Worm (Caenorhabditis elegans): ENCODE results near the gene rnr-1.

The rnr-1 gene

DNA sequence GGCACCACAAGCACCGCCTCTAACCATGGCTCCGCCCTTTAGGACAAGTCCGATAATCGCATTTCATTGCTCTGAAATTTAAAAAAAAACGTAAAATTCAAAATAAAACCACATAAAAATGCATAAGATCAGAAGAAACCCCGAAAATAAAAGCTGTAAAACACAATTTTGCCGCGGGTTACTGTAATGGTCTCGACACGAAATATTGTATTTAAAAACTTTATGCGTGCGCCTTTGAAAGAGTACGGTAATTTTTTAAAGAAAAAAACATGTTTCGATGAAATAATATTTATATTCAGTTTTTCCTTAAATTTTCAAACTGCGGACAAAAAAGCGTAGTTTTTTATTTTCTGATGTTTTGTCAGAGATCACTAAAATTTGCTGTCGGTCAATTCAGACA, at the start of gene rnr-1:
TSS of gene rnr-1 (minus strand) at position 77 of the 400 bp plus-strand sequence.
- TF ChIP-seq unc-62 (GFP tag; optimal IDR thresholded peaks at IDR 0.05), result no peak

DNA sequence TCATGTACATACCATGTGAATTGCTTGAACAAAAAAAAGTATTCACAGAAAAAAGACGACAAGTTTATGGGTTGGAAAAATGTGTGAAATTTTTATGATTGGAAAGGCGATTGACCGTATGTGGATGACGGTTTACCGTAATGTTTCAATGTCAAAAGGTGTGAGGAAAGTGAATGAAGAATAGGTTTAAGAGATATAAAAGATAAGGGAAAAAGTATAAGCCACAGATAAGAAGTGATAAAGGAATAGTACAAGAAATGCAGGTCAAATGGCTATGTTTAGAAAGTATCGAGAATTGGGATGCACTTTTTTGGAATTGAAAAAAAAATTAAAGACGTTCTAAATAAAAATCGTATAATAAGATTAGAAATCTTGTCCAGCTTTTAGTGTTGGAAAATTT, 49.2 kb upstream of the rnr-1 start:
- TF ChIP-seq unc-62 (GFP tag; optimal IDR thresholded peaks at IDR 0.05), result no peak

- TF ChIP-seq unc-62 (GFP tag; optimal IDR thresholded peaks at IDR 0.05), result no peak
Measured at ce11 chrIII:9272107-9272506, 43.5 kb upstream of the rnr-1 start.

ce11 chrIII:9271389-9271918, 42.9 kb upstream of the rnr-1 start:
- no peak for TF ChIP-seq unc-62 (GFP tag; optimal IDR thresholded peaks at IDR 0.05)

ce11 chrIII:9270183-9270582, 41.6 kb upstream of the rnr-1 start:
- TF ChIP-seq unc-62 (GFP tag; optimal IDR thresholded peaks at IDR 0.05), result no peak

DNA sequence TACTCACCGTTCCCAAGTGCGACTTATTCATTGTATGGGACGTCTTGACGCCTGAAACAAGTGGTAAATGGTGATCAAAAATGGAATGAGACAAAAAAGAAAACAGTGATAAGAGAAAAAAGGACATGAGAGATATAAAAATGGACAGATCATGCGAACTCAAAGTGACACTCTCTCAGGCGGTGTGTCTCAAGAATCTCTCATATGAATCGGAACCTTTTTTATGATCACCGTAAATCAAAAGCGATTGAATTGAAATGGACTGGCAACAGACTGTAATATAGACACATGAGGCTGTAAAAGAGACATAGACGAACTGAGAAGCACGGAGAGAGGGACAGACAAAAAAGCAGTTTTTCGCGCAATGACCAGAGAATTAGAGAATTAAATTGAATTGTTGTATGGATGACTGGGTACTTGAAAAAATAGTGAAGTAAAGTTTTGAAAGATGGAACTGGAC, 40.4 kb upstream of the rnr-1 start, which contains the start of gene clip-1:
TSS of gene clip-1 (minus strand) at position 51 of the 460 bp plus-strand sequence.
- no peak for TF ChIP-seq unc-62 (GFP tag; optimal IDR thresholded peaks at IDR 0.05)

DNA sequence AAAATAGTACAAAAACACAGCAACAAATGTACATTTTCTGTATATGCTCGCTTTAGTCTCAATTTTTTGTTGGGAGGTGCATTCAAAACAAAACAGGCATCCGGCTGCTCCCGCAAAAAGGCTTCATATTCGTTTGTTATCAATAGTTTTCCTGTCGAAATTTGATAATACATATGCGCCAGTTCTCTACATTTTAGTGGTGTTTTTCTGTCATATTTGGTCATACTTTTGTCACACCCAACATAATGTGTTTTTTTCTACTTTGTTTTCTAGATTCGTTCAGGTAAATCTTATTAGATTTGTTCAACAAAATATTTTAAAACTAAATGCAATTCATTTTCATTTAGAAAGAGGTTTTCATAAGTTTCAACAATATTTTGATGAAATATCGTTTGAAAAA, 29.9 kb upstream of the rnr-1 start:
- no peak for TF ChIP-seq unc-62 (GFP tag; optimal IDR thresholded peaks at IDR 0.05)

ce11 chrIII:9256961-9257360, 28.4 kb upstream of the rnr-1 start, which contains the start of gene M01A8.1:
Gene M01A8.1, plus strand, starts transcription at chrIII:9257261.
- no peak for TF ChIP-seq unc-62 (GFP tag; optimal IDR thresholded peaks at IDR 0.05)

ce11 chrIII:9255801-9256200, 27.2 kb upstream of the rnr-1 start:
- TF ChIP-seq unc-62 (GFP tag; optimal IDR thresholded peaks at IDR 0.05), result no peak

DNA sequence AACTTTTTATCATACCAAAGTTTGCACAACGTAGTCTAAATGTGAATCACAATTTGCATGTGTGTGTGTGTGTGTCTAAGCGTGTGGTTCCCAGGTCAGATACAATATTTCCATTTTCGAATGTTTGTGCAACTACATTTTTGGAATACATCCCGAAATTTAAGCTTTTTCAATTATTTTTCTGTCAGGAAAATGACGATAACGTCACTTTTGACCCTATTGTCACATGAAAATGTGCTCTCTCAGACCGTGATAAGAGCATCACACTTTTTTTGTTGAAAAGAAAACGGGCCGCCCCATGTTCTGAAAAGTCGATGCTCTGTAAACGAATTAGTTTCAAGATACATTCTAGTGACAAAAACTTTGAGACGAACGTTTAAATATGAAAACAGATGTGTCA, 26.4 kb upstream of the rnr-1 start:
- TF ChIP-seq unc-62 (GFP tag; optimal IDR thresholded peaks at IDR 0.05), result no peak

ce11 chrIII:9250729-9251128, 22.1 kb upstream of the rnr-1 start, which contains the start of gene T02C1.2:
Gene T02C1.2, plus strand, starts transcription at chrIII:9251029.
- no peak for TF ChIP-seq unc-62 (GFP tag; optimal IDR thresholded peaks at IDR 0.05)

DNA sequence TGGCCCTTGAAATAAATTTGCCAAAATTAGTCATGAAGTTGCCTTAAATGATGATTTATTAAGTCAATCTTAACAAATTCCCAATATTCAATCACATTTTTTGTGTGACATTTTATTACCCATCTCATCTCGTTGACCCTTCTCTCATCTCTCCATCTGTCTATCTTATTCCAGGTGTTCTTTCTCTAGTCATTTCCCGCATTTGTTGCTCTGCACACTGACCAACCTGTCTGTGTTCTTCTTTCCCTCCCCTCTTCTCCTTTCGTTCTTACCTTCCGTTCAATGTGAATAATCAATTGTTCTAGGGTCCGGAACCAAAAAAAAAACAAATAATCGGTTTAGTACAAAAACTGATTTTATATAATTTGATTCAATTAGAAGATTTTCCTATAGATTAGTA, 18.6 kb upstream of the rnr-1 start, which contains the start of gene T02C1.1:
TSS of gene T02C1.1 (plus strand) at position 305 of the 400 bp plus-strand sequence.
- no peak for TF ChIP-seq unc-62 (GFP tag; optimal IDR thresholded peaks at IDR 0.05)

DNA sequence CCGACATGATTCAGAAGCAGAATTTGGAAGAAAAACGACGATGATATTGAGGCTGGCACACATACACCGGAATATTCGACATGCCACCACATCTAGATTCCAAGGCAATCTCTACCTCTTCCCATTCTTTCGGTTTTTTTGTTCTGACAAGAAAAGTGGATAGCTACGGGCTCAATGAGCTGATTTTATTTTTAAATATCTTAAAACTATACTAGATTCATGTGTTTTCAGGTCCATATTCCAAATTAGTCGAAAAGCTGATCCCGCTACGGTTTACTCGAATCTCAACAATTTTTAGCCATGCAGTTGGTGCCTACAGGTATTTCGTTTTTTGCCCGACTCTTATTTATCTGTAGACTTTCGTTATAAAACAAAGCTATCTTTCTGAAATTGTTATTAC, 14.1 kb upstream of the rnr-1 start, which contains the start of gene dat-1:
TSS of gene dat-1 (plus strand) at position 301 of the 400 bp plus-strand sequence.
- TF ChIP-seq unc-62 (GFP tag; optimal IDR thresholded peaks at IDR 0.05), result no peak

ce11 chrIII:9239983-9240382, 11.4 kb upstream of the rnr-1 start, which contains the start of gene saeg-2:
Gene saeg-2, plus strand, starts transcription at chrIII:9240363.
- TF ChIP-seq unc-62 (GFP tag; optimal IDR thresholded peaks at IDR 0.05), result no peak

DNA sequence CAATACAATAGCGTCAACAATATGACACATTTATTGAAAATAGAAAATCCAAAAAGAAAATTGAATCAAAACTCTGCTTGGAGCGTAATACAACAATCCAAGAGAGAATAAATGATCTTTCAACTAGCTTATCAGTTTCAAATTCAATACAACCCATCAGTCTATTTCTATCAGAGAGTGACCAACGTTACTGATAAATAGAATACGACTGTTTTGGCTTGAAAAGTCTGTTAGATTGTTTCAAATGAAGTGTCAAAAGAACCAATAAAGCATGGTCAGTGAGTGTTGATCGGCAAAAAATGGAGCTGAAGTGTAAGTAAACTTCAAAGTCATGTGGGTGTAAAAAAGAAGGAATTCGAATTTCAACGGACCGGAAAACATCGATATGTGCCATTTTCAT, 9.0 kb upstream of the rnr-1 start:
- no peak for TF ChIP-seq unc-62 (GFP tag; optimal IDR thresholded peaks at IDR 0.05)

DNA sequence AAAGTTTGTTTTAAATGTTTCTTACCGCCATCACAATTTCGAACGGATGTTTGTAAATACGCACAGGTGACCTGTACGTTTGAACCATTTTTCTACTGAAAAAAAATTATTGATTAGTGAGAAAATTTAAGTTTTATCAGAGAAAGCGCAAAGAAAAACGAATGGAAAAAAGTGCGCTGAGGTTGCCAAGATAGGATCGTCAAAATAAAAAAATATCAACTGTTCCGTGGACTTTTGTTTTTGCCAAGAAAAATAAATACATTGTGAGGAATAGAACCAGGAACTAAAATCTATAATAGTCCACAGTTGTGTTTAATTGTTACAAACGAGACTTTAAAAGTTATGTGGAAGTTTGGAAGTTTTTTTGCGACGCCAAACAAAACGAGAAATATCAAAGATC, 7.6 kb upstream of the rnr-1 start, which contains the start of gene T23G5.2:
TSS of gene T23G5.2 (minus strand) at position 101 of the 400 bp plus-strand sequence.
- TF ChIP-seq unc-62 (GFP tag; optimal IDR thresholded peaks at IDR 0.05), result no peak

ce11 chrIII:9231173-9231572, 2.6 kb upstream of the rnr-1 start, which contains the start of gene T23G5.3:
Gene T23G5.3, minus strand, starts transcription at chrIII:9231273.
- no peak for TF ChIP-seq unc-62 (GFP tag; optimal IDR thresholded peaks at IDR 0.05)

Measured in whole organism, dauer.